Worm (Caenorhabditis elegans) whole organism, L1 larva: Measurements from ENCODE around the gene clec-57.
"Not testable (repeated sequence)": the region's sequence is repeated elsewhere in the genome, so short reads cannot be mapped to it uniquely, and the experiment has no call there.

Source experiments
- C04F5.9 ChIP-seq: sonication (generic microtip); optimal IDR thresholded peaks from 2 replicates; lab custom pipeline; 2016; ENCODE audit warnings: missing genetic modification characterization, missing compliant biosample characterization
- C16A3.4 ChIP-seq: fragments of 150-350 bp; optimal IDR thresholded peaks from 2 replicates; lab custom pipeline; 2014; ENCODE audit warnings: missing biosample characterization, missing genetic modification characterization
- Y116A8C.19 ChIP-seq: sonication (generic microtip); optimal IDR thresholded peaks from 2 replicates; lab custom pipeline; 2016; ENCODE audit warnings: missing compliant biosample characterization, missing genetic modification characterization, borderline replicate concordance
- aha-1 ChIP-seq: fragments of 150-350 bp; optimal IDR thresholded peaks from 2 replicates; lab custom pipeline; 2014; ENCODE audit warnings: missing biosample characterization, missing genetic modification characterization
- aly-2 ChIP-seq: fragments of 150-350 bp; optimal IDR thresholded peaks from 2 replicates; lab custom pipeline; 2014; ENCODE audit warnings: missing biosample characterization, missing genetic modification characterization
- ama-1 ChIP-seq: fragments of 150-350 bp; optimal IDR thresholded peaks from 2 replicates; lab custom pipeline; 2014
- blmp-1 ChIP-seq: fragments of 150-350 bp; optimal IDR thresholded peaks from 2 replicates; lab custom pipeline; 2014; ENCODE audit warnings: missing biosample characterization, missing genetic modification characterization
- ceh-63 ChIP-seq: fragments of 200-800 bp; sonication (Bioruptor generic); optimal IDR thresholded peaks from 2 replicates; lab custom pipeline; 2018; ENCODE audit warnings: mild to moderate bottlenecking, missing genetic modification characterization, missing compliant biosample characterization
- ceh-88 ChIP-seq: fragments of 200-800 bp; sonication (Bioruptor generic); IDR thresholded peaks from 2 replicates; pipeline ENCODE4 v1.3.6; 2022; ENCODE audit warnings: missing genetic modification characterization, missing compliant biosample characterization
- dpl-1 ChIP-seq, 3 experiments: fragments of 150-350 bp in 2 of 3; sonication (generic microtip) in 1 of 3; optimal IDR thresholded peaks; 2 replicates each; lab custom pipeline; 2014 to 2017; ENCODE audit warnings: missing biosample characterization in 3 of 3, missing genetic modification characterization in 3 of 3, missing genetic modification reagents in 3 of 3
- dsc-1 ChIP-seq: sonication (generic microtip); optimal IDR thresholded peaks from 2 replicates; lab custom pipeline; 2016; ENCODE audit warnings: mild to moderate bottlenecking, missing genetic modification characterization, missing compliant biosample characterization
- efl-1 ChIP-seq, 4 experiments: fragments of 150-350 bp; optimal IDR thresholded peaks in 3 of 4; peaks in 1 of 4; 1 replicate in 1 of 4; 2 replicates in 3 of 4; lab custom pipeline; 2014; ENCODE audit warnings: missing biosample characterization in 2 of 4, missing genetic modification characterization in 2 of 4, missing genetic modification reagents in 2 of 4
- elt-2 ChIP-seq: sonication (generic microtip); optimal IDR thresholded peaks from 2 replicates; lab custom pipeline; 2016; ENCODE audit warnings: missing genetic modification characterization, mild to moderate bottlenecking, inconsistent platforms, missing compliant biosample characterization, missing genetic modification reagents
- elt-3 ChIP-seq, 6 experiments: fragments of 150-350 bp in 1 of 6; sonication (generic microtip); optimal IDR thresholded peaks; 2 replicates each; lab custom pipeline; 2017 to 2018; ENCODE audit warnings: missing biosample characterization in 6 of 6, missing genetic modification characterization in 6 of 6, inconsistent platforms in 1 of 6
- fkh-10 ChIP-seq: sonication (generic microtip); optimal IDR thresholded peaks from 2 replicates; lab custom pipeline; 2017; ENCODE audit warnings: missing biosample characterization, missing genetic modification reagents, missing genetic modification characterization
- fkh-8 ChIP-seq: sonication (generic microtip); optimal IDR thresholded peaks from 2 replicates; lab custom pipeline; 2016; ENCODE audit warnings: mild to moderate bottlenecking, missing genetic modification characterization, missing compliant biosample characterization
- grh-1 ChIP-seq: fragments of 200-800 bp; sonication (Bioruptor generic); IDR thresholded peaks from 2 replicates; pipeline ENCODE4 v1.3.6; 2022; ENCODE audit warnings: missing genetic modification reagents, missing genetic modification characterization, missing compliant biosample characterization
- hlh-17 ChIP-seq: fragments of 200-800 bp; sonication (Bioruptor generic); optimal IDR thresholded peaks from 2 replicates; lab custom pipeline; 2018; ENCODE audit warnings: missing genetic modification characterization, mild to moderate bottlenecking, missing compliant biosample characterization, moderate library complexity, borderline replicate concordance
- lin-35 ChIP-seq, 2 experiments: fragments of 150-350 bp; optimal IDR thresholded peaks; 2 replicates each; lab custom pipeline; 2014; ENCODE audit warnings: missing biosample characterization in 2 of 2, missing genetic modification characterization in 2 of 2, missing genetic modification reagents in 2 of 2
- lsy-2 ChIP-seq, 2 experiments: fragments of 150-350 bp; optimal IDR thresholded peaks; 2 replicates each; lab custom pipeline; 2014; ENCODE audit warnings: missing biosample characterization in 2 of 2, missing genetic modification characterization in 2 of 2
- mab-9 ChIP-seq: fragments of 200-800 bp; sonication (Bioruptor generic); IDR thresholded peaks from 2 replicates; pipeline ENCODE4 v1.3.6; 2022; ENCODE audit warnings: missing genetic modification reagents, missing genetic modification characterization, missing compliant biosample characterization
- mdl-1 ChIP-seq, 2 experiments: fragments of 150-350 bp; optimal IDR thresholded peaks; 2 replicates each; lab custom pipeline; 2014 to 2017; ENCODE audit warnings: missing biosample characterization in 2 of 2, missing genetic modification characterization in 2 of 2, inconsistent platforms in 1 of 2
- mef-2 ChIP-seq: fragments of 150-350 bp; optimal IDR thresholded peaks from 2 replicates; lab custom pipeline; 2014; ENCODE audit warnings: missing biosample characterization, missing genetic modification characterization
- nhr-11 ChIP-seq: fragments of 150-350 bp; optimal IDR thresholded peaks from 2 replicates; lab custom pipeline; 2014; ENCODE audit warnings: missing biosample characterization, missing genetic modification characterization
- nhr-20 ChIP-seq: sonication (generic microtip); optimal IDR thresholded peaks from 2 replicates; lab custom pipeline; 2016; ENCODE audit warnings: mild to moderate bottlenecking, missing genetic modification characterization, missing compliant biosample characterization
- nhr-237 ChIP-seq: fragments of 150-350 bp; optimal IDR thresholded peaks from 2 replicates; lab custom pipeline; 2014; ENCODE audit warnings: missing biosample characterization, missing genetic modification characterization
- nhr-71 ChIP-seq: sonication (generic microtip); optimal IDR thresholded peaks from 2 replicates; lab custom pipeline; 2016; ENCODE audit warnings: mild to moderate bottlenecking, missing genetic modification characterization, moderate library complexity, missing compliant biosample characterization
- nhr-84 ChIP-seq: sonication (generic microtip); optimal IDR thresholded peaks from 2 replicates; lab custom pipeline; 2017; ENCODE audit warnings: missing biosample characterization, missing genetic modification characterization
- nhr-85 ChIP-seq: sonication (generic microtip); peaks from one replicate; lab custom pipeline; 2016; ENCODE audit warnings: missing genetic modification characterization, inconsistent platforms, missing compliant biosample characterization
- nhr-90 ChIP-seq: sonication (generic microtip); optimal IDR thresholded peaks from 2 replicates; lab custom pipeline; 2016; ENCODE audit warnings: mild to moderate bottlenecking, missing genetic modification characterization, missing compliant biosample characterization; ENCODE audit not compliant: poor library complexity
- rnt-1 ChIP-seq: sonication (generic microtip); optimal IDR thresholded peaks from 2 replicates; lab custom pipeline; 2016; ENCODE audit warnings: mild to moderate bottlenecking, missing genetic modification characterization, moderate library complexity, missing compliant biosample characterization
- skn-1 ChIP-seq: fragments of 150-350 bp; optimal IDR thresholded peaks from 2 replicates; lab custom pipeline; 2014; ENCODE audit warnings: missing biosample characterization, missing genetic modification characterization
- snpc-4 ChIP-seq: fragments of 150-350 bp; optimal IDR thresholded peaks from 2 replicates; lab custom pipeline; 2014; ENCODE audit warnings: missing biosample characterization, missing genetic modification characterization
- snu-23 ChIP-seq: sonication (generic microtip); optimal IDR thresholded peaks from 2 replicates; lab custom pipeline; 2016; ENCODE audit warnings: missing genetic modification characterization, missing compliant biosample characterization
- sox-4 ChIP-seq: sonication (generic microtip); optimal IDR thresholded peaks from 2 replicates; lab custom pipeline; 2016; ENCODE audit warnings: missing genetic modification characterization, missing compliant biosample characterization
- sptf-1 ChIP-seq: fragments of 150-350 bp; optimal IDR thresholded peaks from 2 replicates; lab custom pipeline; 2014; ENCODE audit warnings: missing biosample characterization, missing genetic modification characterization
- sup-37 ChIP-seq: fragments of 200-800 bp; sonication (Bioruptor generic); optimal IDR thresholded peaks from 2 replicates; lab custom pipeline; 2018; ENCODE audit warnings: mild to moderate bottlenecking, missing genetic modification characterization, missing compliant biosample characterization
- swsn-7 ChIP-seq: sonication (generic microtip); optimal IDR thresholded peaks from 2 replicates; lab custom pipeline; 2016; ENCODE audit warnings: missing genetic modification characterization, missing compliant biosample characterization
- tbx-2 ChIP-seq: sonication (generic microtip); optimal IDR thresholded peaks from 2 replicates; lab custom pipeline; 2016; ENCODE audit warnings: missing genetic modification characterization, missing compliant biosample characterization
- zag-1 ChIP-seq: fragments of 150-350 bp; optimal IDR thresholded peaks from 2 replicates; lab custom pipeline; 2014; ENCODE audit warnings: missing biosample characterization, missing genetic modification characterization
- zip-4 ChIP-seq: fragments of 200-800 bp; sonication (Bioruptor generic); optimal IDR thresholded peaks from 2 replicates; lab custom pipeline; 2018; ENCODE audit warnings: mild to moderate bottlenecking, missing genetic modification characterization, moderate library complexity, missing compliant biosample characterization
- ztf-4 ChIP-seq: fragments of 150-350 bp; optimal IDR thresholded peaks from 2 replicates; lab custom pipeline; 2014; ENCODE audit warnings: missing biosample characterization, missing genetic modification characterization

Gene clec-57

DNA sequence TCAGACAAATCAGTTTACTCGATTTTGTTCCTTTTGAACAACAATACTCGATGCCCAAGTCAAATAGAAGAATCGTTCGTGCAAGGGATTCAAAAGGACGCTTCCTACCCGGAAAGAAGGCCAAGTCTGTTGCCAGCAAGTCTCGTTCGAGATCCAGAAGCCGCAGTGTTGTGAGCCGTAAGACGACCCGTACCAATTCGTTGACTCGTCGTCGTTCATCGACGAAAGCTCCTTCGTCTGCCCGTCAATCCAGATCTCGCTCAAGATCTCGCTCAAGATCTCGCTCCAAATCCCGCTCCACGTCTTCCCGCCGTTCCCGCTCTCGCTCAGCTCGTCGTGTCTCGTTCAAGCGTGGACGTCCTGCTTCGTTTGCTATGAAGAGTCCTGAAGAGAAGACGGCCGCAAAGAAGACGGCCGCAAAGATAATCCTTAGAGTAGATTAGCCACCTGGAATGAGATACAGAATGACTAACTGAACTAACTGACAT is 8.4 kb upstream of the clec-57 start, which contains the start of gene F08H9.2:
Gene F08H9.2, plus strand, starts transcription at position 51 of the 488 bp plus-strand sequence.
- TF ChIP-seq snpc-4 (tag; lab: Kevin White, UChicago) (no peak), sptf-1 (tag; lab: Kevin White, UChicago) (no peak), grh-1 (no peak), C16A3.4 (tag; lab: Kevin White, UChicago) (no peak), zag-1 (tag; lab: Kevin White, UChicago) (no peak), ama-1 (lab: Kevin White, UChicago) (no peak), nhr-85 (tag; lab: Kevin White, UChicago) (no peak), rnt-1 (tag; lab: Kevin White, UChicago) (no peak), nhr-11 (tag; lab: Kevin White, UChicago) (no peak), ceh-88 (GFP tag; lab: Robert Waterston, UW) (no peak)

ce11 chrV:14462653-14463052 is 6.4 kb upstream of the clec-57 start:
- TF ChIP-seq lin-35 (GFP tag; optimal IDR thresholded peaks at IDR 0.05; lab: Kevin White, UChicago) (no peak), tbx-2 (tag; lab: Kevin White, UChicago) (no peak), Y116A8C.19 (tag; lab: Kevin White, UChicago) (no peak), skn-1 (peak; percentile 1), zag-1 (tag; lab: Kevin White, UChicago) (no peak), grh-1 (no peak), swsn-7 (tag; lab: Kevin White, UChicago) (no peak), fkh-10 (GFP tag; lab: Kevin White, UChicago) (no peak), mef-2 (tag; lab: Kevin White, UChicago) (no peak)

- peak; percentile 86 for TF ChIP-seq snpc-4 (tag; lab: Kevin White, UChicago)
- TF ChIP-seq efl-1 (optimal IDR thresholded peaks at IDR 0.05; lab: Kevin White, UChicago) = not testable (repeated sequence)
- TF ChIP-seq efl-1 (GFP tag; optimal IDR thresholded peaks at IDR 0.05 in 1 of 2; lab: Kevin White, UChicago) = peak in 1 of 2 experiments; percentile 84
- peak; percentile 26 for TF ChIP-seq nhr-90 (tag; lab: Kevin White, UChicago)
- peak; percentile 9 for TF ChIP-seq nhr-20 (tag; lab: Kevin White, UChicago)
- TF ChIP-seq elt-2 = peak; percentile 85
- peak; percentile 16 for TF ChIP-seq nhr-71 (tag; lab: Kevin White, UChicago)
These were observed 5.9 kb upstream of the clec-57 start, which contains the start of gene F08H9.3 for ce11 chrV:14463087-14463486. F08H9.3 (minus strand) TSS chrV:14463338.

ce11 chrV:14464368-14464767 is 4.7 kb upstream of the clec-57 start, which contains the start of gene F08H9.4:
F08H9.4 (minus strand) TSS chrV:14464428.
- no peak for TF ChIP-seq aha-1 (tag; lab: Kevin White, UChicago)

ce11 chrV:14468196-14468874 is 696 bp upstream of the clec-57 start, which contains the start of gene srz-97:
srz-97 (minus strand) TSS chrV:14468246.
- TF ChIP-seq lsy-2 (tag; optimal IDR thresholded peaks at IDR 0.05; lab: Kevin White, UChicago) (no peak), ceh-63 (no peak), elt-3 (tag; optimal IDR thresholded peaks at IDR 0.05; lab: Kevin White, UChicago) (no peak), mdl-1 (tag; optimal IDR thresholded peaks at IDR 0.05; lab: Kevin White, UChicago) (no peak), snu-23 (peak; percentile 66), blmp-1 (tag; lab: Kevin White, UChicago) (no peak), dpl-1 (GFP tag; optimal IDR thresholded peaks at IDR 0.05; lab: Kevin White, UChicago) (peak in 1 of 3 experiments; percentile 27), zip-4 (GFP tag; lab: Kevin White, UChicago) (no peak), hlh-17 (no peak), nhr-84 (tag; lab: Kevin White, UChicago) (no peak), mab-9 (GFP tag; lab: Robert Waterston, UW) (no peak), efl-1 (optimal IDR thresholded peaks at IDR 0.05; lab: Kevin White, UChicago) (peak; percentile 41 to 60), efl-1 (GFP tag; optimal IDR thresholded peaks at IDR 0.05 in 1 of 2; lab: Kevin White, UChicago) (peak in 1 of 2 experiments; percentile 77), aly-2 (tag; lab: Kevin White, UChicago) (no peak), elt-2 (peak; percentile 65), ceh-88 (GFP tag; lab: Robert Waterston, UW) (no peak), dsc-1 (tag; lab: Kevin White, UChicago) (no peak), C04F5.9 (tag; lab: Kevin White, UChicago) (no peak), zag-1 (tag; lab: Kevin White, UChicago) (no peak), fkh-8 (tag; lab: Kevin White, UChicago) (no peak), nhr-20 (tag; lab: Kevin White, UChicago) (peak; percentile 69), grh-1 (peak; percentile 65), sup-37 (GFP tag; lab: Kevin White, UChicago) (no peak), nhr-237 (no peak), sox-4 (no peak), ztf-4 (tag; lab: Kevin White, UChicago) (no peak), fkh-10 (GFP tag; lab: Kevin White, UChicago) (no peak)
